ENCODE assay signal across 6 fruit fly cellular contexts in the genomic region with DNA sequence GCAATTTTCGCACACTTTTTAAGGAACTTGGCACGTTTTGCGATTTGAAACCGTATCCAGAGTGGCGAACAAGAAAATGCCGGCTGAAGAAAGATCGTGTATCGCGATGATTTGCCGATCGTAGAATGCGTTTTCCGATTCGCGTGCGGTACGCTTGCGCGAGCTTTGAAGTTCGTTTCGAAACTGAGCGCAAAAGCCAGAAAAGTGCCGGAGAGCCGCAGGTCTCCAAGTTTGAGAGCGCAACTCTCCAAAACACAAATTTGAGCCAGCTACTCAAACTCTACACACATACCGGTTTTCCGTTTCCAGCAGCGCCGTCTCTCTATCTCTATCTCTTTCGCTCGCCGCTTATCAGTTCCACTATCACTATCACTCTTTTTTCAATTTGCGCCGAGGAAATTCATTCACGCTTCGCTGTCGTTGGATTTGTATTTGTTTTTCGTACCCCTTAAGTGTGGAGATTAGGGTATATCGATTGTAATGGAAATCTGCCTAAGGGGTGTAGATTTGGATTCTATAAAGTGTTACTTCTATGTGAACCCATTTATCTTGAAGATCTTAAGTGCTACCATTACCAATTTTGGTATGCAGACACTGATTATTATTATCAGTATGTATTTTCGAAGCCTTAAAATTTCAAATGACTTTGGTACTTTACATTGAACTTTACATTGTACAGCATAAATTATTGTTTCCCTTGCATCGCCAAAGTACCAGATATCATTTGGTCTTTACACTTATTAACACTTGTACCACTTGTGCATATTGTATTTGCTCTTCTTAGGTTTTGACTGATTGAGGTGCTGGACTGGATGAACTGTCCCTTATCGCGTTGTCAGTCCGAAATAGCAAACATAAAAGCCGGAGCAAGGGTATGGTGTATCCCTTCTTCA.
TF ChIP-seq lines count a peak whose summit lies in the region.

No protein-coding gene starts in this region.

- no peak for TF ChIP-seq CTCF in whole organism, embryonic (GFP tag; optimal IDR thresholded peaks at IDR 0.05; lab: Kevin White, UChicago)

TF ChIP-seq in whole organism, 6 proteins besides CTCF, POLR2A, EP300 and RAD21:
- TF ChIP-seq pan (optimal IDR thresholded peaks at IDR 0.05; lab: Kevin White, UChicago) = peak; percentile 69
- TF ChIP-seq Dll (optimal IDR thresholded peaks at IDR 0.05; lab: Kevin White, UChicago) = peak; percentile 60
- no peak for TF ChIP-seq psq (optimal IDR thresholded peaks at IDR 0.05; lab: Kevin White, UChicago)

TF ChIP-seq in whole organism, adult, 20 proteins besides CTCF, POLR2A, EP300 and RAD21:
- TF ChIP-seq toe (GFP tag; optimal IDR thresholded peaks at IDR 0.05; lab: Kevin White, UChicago) = peak; percentile 31
- TF ChIP-seq kay (GFP tag; lab: Kevin White, UChicago; ENCODE audit: borderline replicate concordance) = peak; percentile 63
- TF ChIP-seq CG5204 (GFP tag; optimal IDR thresholded peaks at IDR 0.05; lab: Kevin White, UChicago) = peak; percentile 38
- peak; percentile 11 for TF ChIP-seq CG7045 (GFP tag; optimal IDR thresholded peaks at IDR 0.05; lab: Kevin White, UChicago)
- TF ChIP-seq CG11617 (GFP tag; optimal IDR thresholded peaks at IDR 0.05; lab: Kevin White, UChicago) = peak; percentile 34
- TF ChIP-seq cic (GFP tag; optimal IDR thresholded peaks at IDR 0.05; lab: Kevin White, UChicago) = peak; percentile 99
- TF ChIP-seq tj (GFP tag; optimal IDR thresholded peaks at IDR 0.05; lab: Kevin White, UChicago) = peak; percentile 78
- no peak for TF ChIP-seq Hr96 (GFP tag; optimal IDR thresholded peaks at IDR 0.05; lab: Kevin White, UChicago)
- peak; percentile 35 for TF ChIP-seq CG14711 (tag; optimal IDR thresholded peaks at IDR 0.05; lab: Kevin White, UChicago)
- TF ChIP-seq CG12768 (GFP tag; optimal IDR thresholded peaks at IDR 0.05; lab: Kevin White, UChicago) = no peak
- peak; percentile 25 for TF ChIP-seq Mnt (GFP tag; optimal IDR thresholded peaks at IDR 0.05; lab: Kevin White, UChicago)
- TF ChIP-seq Clk (GFP tag; optimal IDR thresholded peaks at IDR 0.05; lab: Kevin White, UChicago) = no peak
- peak; percentile 3 for TF ChIP-seq pad (GFP tag; optimal IDR thresholded peaks at IDR 0.05; lab: Kevin White, UChicago)
- TF ChIP-seq CG7101 (tag; optimal IDR thresholded peaks at IDR 0.05; lab: Kevin White, UChicago) = peak; percentile 13

TF ChIP-seq in whole organism, embryonic, 481 proteins besides CTCF, POLR2A, EP300 and RAD21 (continues in another document):
- TF ChIP-seq CG14860 (GFP tag; IDR thresholded peaks at IDR 0.05; lab: Robert Waterston, UW; ENCODE audit: partially characterized antibody) (no peak), CG7963 (GFP tag; IDR thresholded peaks at IDR 0.05; lab: Robert Waterston, UW; ENCODE audit: partially characterized antibody) (no peak), HLH4C (GFP tag; IDR thresholded peaks at IDR 0.05; lab: Robert Waterston, UW; ENCODE audit: partially characterized antibody) (0 out of 3 replicates have a peak, but pooled peaks have one; percentile 16), CG17328 (GFP tag; IDR thresholded peaks at IDR 0.05; lab: Robert Waterston, UW) (peak; percentile 15; the same call in 1 of the 2 replicates), HLH3B (GFP tag; IDR thresholded peaks at IDR 0.05; lab: Robert Waterston, UW) (peak; percentile 50; the same call in 1 of the 2 replicates), abd-A (tag; optimal IDR thresholded peaks at IDR 0.05; lab: Kevin White, UChicago) (no peak), zfh1 (GFP tag; IDR thresholded peaks at IDR 0.05; lab: Robert Waterston, UW) (peak; percentile 41; the same call in 2 of the 3 replicates), gcm (GFP tag; optimal IDR thresholded peaks at IDR 0.05; lab: Kevin White, UChicago) (peak; percentile 63), CG6254 (GFP tag; optimal IDR thresholded peaks at IDR 0.05; lab: Kevin White, UChicago) (peak; percentile 61), insv (GFP tag; optimal IDR thresholded peaks at IDR 0.05; lab: Kevin White, UChicago) (no peak), Gug (GFP tag; IDR thresholded peaks at IDR 0.05; lab: Robert Waterston, UW) (peak; percentile 45; the same call in 3 of the 4 replicates), ttk (GFP tag; IDR thresholded peaks at IDR 0.05; lab: Robert Waterston, UW) (no peak; the same call in 1 of the 2 replicates), CG6683 (GFP tag; optimal IDR thresholded peaks at IDR 0.05; lab: Kevin White, UChicago) (peak; percentile 17), Mad (GFP tag; optimal IDR thresholded peaks at IDR 0.05; lab: Kevin White, UChicago) (peak; percentile 27)

TF ChIP-seq in whole organism, prepupa, 60 proteins besides CTCF, POLR2A, EP300 and RAD21 (continues in another document):
- TF ChIP-seq CG7368 (GFP tag; optimal IDR thresholded peaks at IDR 0.05; lab: Kevin White, UChicago) (peak; percentile 56), Ets21C (GFP tag; optimal IDR thresholded peaks at IDR 0.05; lab: Kevin White, UChicago) (peak; percentile 4), Sox15 (GFP tag; optimal IDR thresholded peaks at IDR 0.05; lab: Kevin White, UChicago) (peak; percentile 3), OdsH (GFP tag; optimal IDR thresholded peaks at IDR 0.05; lab: Kevin White, UChicago) (peak; percentile 55), Hr4 (GFP tag; optimal IDR thresholded peaks at IDR 0.05; lab: Kevin White, UChicago) (peak; percentile 60), dsx (GFP tag; optimal IDR thresholded peaks at IDR 0.05; lab: Kevin White, UChicago; ENCODE audit: poor library complexity, severe bottlenecking) (peak; percentile 16), CG11762 (GFP tag; optimal IDR thresholded peaks at IDR 0.05; lab: Kevin White, UChicago; ENCODE audit: insufficient read depth) (peak; percentile 58), Sox14 (GFP tag; optimal IDR thresholded peaks at IDR 0.05; lab: Kevin White, UChicago) (peak; percentile 46), Eip78C (GFP tag; lab: Kevin White, UChicago) (peak; percentile 89), lz (GFP tag; optimal IDR thresholded peaks at IDR 0.05; lab: Kevin White, UChicago) (peak; percentile 22), CG16779 (tag; optimal IDR thresholded peaks at IDR 0.05; lab: Kevin White, UChicago) (peak; percentile 27), esn (GFP tag; optimal IDR thresholded peaks at IDR 0.05; lab: Kevin White, UChicago) (peak; percentile 44), acj6 (GFP tag; optimal IDR thresholded peaks at IDR 0.05; lab: Kevin White, UChicago) (peak; percentile 43), fd85E (GFP tag; optimal IDR thresholded peaks at IDR 0.05; lab: Kevin White, UChicago) (no peak), Eip93F (GFP tag; optimal IDR thresholded peaks at IDR 0.05; lab: Kevin White, UChicago) (no peak), fd59A (GFP tag; optimal IDR thresholded peaks at IDR 0.05; lab: Kevin White, UChicago) (peak; percentile 46)

TF ChIP-seq in whole organism, pupa, 21 proteins besides CTCF, POLR2A, EP300 and RAD21 (continues in another document):
- TF ChIP-seq Pif1A (GFP tag; optimal IDR thresholded peaks at IDR 0.05; lab: Kevin White, UChicago) = peak; percentile 77
- no peak for TF ChIP-seq CG13204 (GFP tag; optimal IDR thresholded peaks at IDR 0.05; lab: Kevin White, UChicago)
- peak; percentile 25; the same call in 1 of the 2 replicates for TF ChIP-seq Ets98B (GFP tag; IDR thresholded peaks at IDR 0.05; lab: Robert Waterston, UW)
- TF ChIP-seq CG8301 (tag; optimal IDR thresholded peaks at IDR 0.05; lab: Kevin White, UChicago) = peak; percentile 70
- TF ChIP-seq D1 (tag; optimal IDR thresholded peaks at IDR 0.05; lab: Kevin White, UChicago) = no peak
- no peak for TF ChIP-seq gl (tag; optimal IDR thresholded peaks at IDR 0.05; lab: Kevin White, UChicago)
- TF ChIP-seq rn (GFP tag; IDR thresholded peaks at IDR 0.05; lab: Robert Waterston, UW) = no peak
- TF ChIP-seq Pif1B (GFP tag; optimal IDR thresholded peaks at IDR 0.05; lab: Kevin White, UChicago) = peak; percentile 40
- no peak for TF ChIP-seq Snoo (tag; optimal IDR thresholded peaks at IDR 0.05; lab: Kevin White, UChicago)
- TF ChIP-seq CG12605 (GFP tag; IDR thresholded peaks at IDR 0.05; lab: Robert Waterston, UW) = no peak; the same call in 1 of the 2 replicates
- no peak for TF ChIP-seq EcR (GFP tag; optimal IDR thresholded peaks at IDR 0.05; lab: Kevin White, UChicago)
- peak; percentile 62 for TF ChIP-seq CG9948 (tag; optimal IDR thresholded peaks at IDR 0.05; lab: Kevin White, UChicago)
- TF ChIP-seq CG8159 (tag; optimal IDR thresholded peaks at IDR 0.05; lab: Kevin White, UChicago) = peak; percentile 73
- TF ChIP-seq CG34367 (tag; optimal IDR thresholded peaks at IDR 0.05; lab: Kevin White, UChicago) = peak; percentile 49
- TF ChIP-seq CG17806 (tag; optimal IDR thresholded peaks at IDR 0.05; lab: Kevin White, UChicago) = peak; percentile 53
- TF ChIP-seq CG4496 (GFP tag; IDR thresholded peaks at IDR 0.05; lab: Robert Waterston, UW) = peak; percentile 53; the same call in 2 of the 3 replicates
- TF ChIP-seq fd96Ca (GFP tag; IDR thresholded peaks at IDR 0.05; lab: Robert Waterston, UW) = no peak

TF ChIP-seq in whole organism, wandering third instar larva, 38 proteins besides CTCF, POLR2A, EP300 and RAD21:
- peak; percentile 85 for TF ChIP-seq GATAd (GFP tag; optimal IDR thresholded peaks at IDR 0.05; lab: Kevin White, UChicago)
- peak; percentile 27 for TF ChIP-seq h (GFP tag; optimal IDR thresholded peaks at IDR 0.05; lab: Kevin White, UChicago)
- TF ChIP-seq sv (GFP tag; optimal IDR thresholded peaks at IDR 0.05; lab: Kevin White, UChicago) = peak; percentile 56
- peak; percentile 79 for TF ChIP-seq Vsx2 (GFP tag; optimal IDR thresholded peaks at IDR 0.05; lab: Kevin White, UChicago; ENCODE audit: partially characterized antibody)
- no peak for TF ChIP-seq N (GFP tag; optimal IDR thresholded peaks at IDR 0.05; lab: Kevin White, UChicago)
- no peak for TF ChIP-seq dmrt93B (GFP tag; optimal IDR thresholded peaks at IDR 0.05; lab: Kevin White, UChicago)
- peak; percentile 11 to 39 for TF ChIP-seq dl (GFP tag; optimal IDR thresholded peaks at IDR 0.05; lab: Kevin White, UChicago; ENCODE audit: insufficient read depth in 1 of 2, partially characterized antibody in 2 of 2)
- TF ChIP-seq woc (GFP tag; optimal IDR thresholded peaks at IDR 0.05; lab: Kevin White, UChicago) = peak; percentile 20
- TF ChIP-seq Dif (GFP tag; optimal IDR thresholded peaks at IDR 0.05; lab: Kevin White, UChicago; ENCODE audit: partially characterized antibody) = peak; percentile 65
- TF ChIP-seq CrebA (GFP tag; optimal IDR thresholded peaks at IDR 0.05; lab: Kevin White, UChicago; ENCODE audit: borderline replicate concordance) = no peak
- peak; percentile 24 for TF ChIP-seq rgr (GFP tag; optimal IDR thresholded peaks at IDR 0.05; lab: Kevin White, UChicago)
- peak; percentile 35 to 52 for TF ChIP-seq foxo (GFP tag; optimal IDR thresholded peaks at IDR 0.05; lab: Kevin White, UChicago)
- peak; percentile 22 for TF ChIP-seq ey (GFP tag; optimal IDR thresholded peaks at IDR 0.05; lab: Kevin White, UChicago)
- TF ChIP-seq fru (GFP tag; optimal IDR thresholded peaks at IDR 0.05; lab: Kevin White, UChicago) = peak; percentile 37
- peak; percentile 45 for TF ChIP-seq pan (optimal IDR thresholded peaks at IDR 0.05; lab: Kevin White, UChicago)
